Worm (Caenorhabditis elegans) whole organism, late embryonic: ENCODE data around the gene trf-1.

Source experiments
- C38D4.7 ChIP-seq: fragments of 200-800 bp; sonication (Bioruptor generic); optimal IDR thresholded peaks from 2 replicates; lab custom pipeline; 2018; ENCODE audit warnings: mild to moderate bottlenecking, missing genetic modification characterization, moderate library complexity, missing compliant biosample characterization
- F13H6.1 ChIP-seq: sonication (generic microtip); optimal IDR thresholded peaks from 2 replicates; lab custom pipeline; 2016; ENCODE audit warnings: missing genetic modification characterization, missing compliant biosample characterization
- ceh-31 ChIP-seq: sonication (generic microtip); optimal IDR thresholded peaks from 2 replicates; lab custom pipeline; 2016; ENCODE audit warnings: missing genetic modification characterization, missing compliant biosample characterization
- ceh-6 ChIP-seq: fragments of 200-800 bp; sonication (Bioruptor generic); optimal IDR thresholded peaks from 2 replicates; lab custom pipeline; 2018; ENCODE audit warnings: mild to moderate bottlenecking, missing genetic modification characterization, missing compliant biosample characterization
- dmd-4 ChIP-seq: sonication (generic microtip); optimal IDR thresholded peaks from 2 replicates; lab custom pipeline; 2016; ENCODE audit warnings: borderline replicate concordance, missing genetic modification characterization, missing compliant biosample characterization
- fkh-10 ChIP-seq: fragments of 150-350 bp; optimal IDR thresholded peaks from 2 replicates; lab custom pipeline; 2014; ENCODE audit warnings: missing biosample characterization, missing genetic modification reagents, missing genetic modification characterization
- hlh-6 ChIP-seq: sonication (generic microtip); optimal IDR thresholded peaks from 2 replicates; lab custom pipeline; 2016; ENCODE audit warnings: missing genotype, missing genetic modification characterization, missing compliant biosample characterization
- lim-6 ChIP-seq: sonication (generic microtip); optimal IDR thresholded peaks from 2 replicates; lab custom pipeline; 2016; ENCODE audit warnings: missing genetic modification characterization, missing compliant biosample characterization
- madf-2 ChIP-seq: sonication (generic microtip); optimal IDR thresholded peaks from 2 replicates; lab custom pipeline; 2017; ENCODE audit warnings: missing genetic modification characterization, missing compliant biosample characterization
- odd-2 ChIP-seq: sonication (generic microtip); optimal IDR thresholded peaks from 2 replicates; lab custom pipeline; 2017; ENCODE audit warnings: antibody characterized with exemption, mild to moderate bottlenecking, missing genetic modification characterization, missing compliant biosample characterization
- pha-4 ChIP-seq: fragments of 150-350 bp; optimal IDR thresholded peaks from 2 replicates; lab custom pipeline; 2018; ENCODE audit warnings: missing biosample characterization, missing genetic modification reagents, missing genetic modification characterization
- ttx-3 ChIP-seq: sonication (generic microtip); optimal IDR thresholded peaks from 2 replicates; lab custom pipeline; 2016; ENCODE audit warnings: missing genetic modification reagents, missing genetic modification characterization, missing compliant biosample characterization

ce11 chrIII:13381684-13382083 is 48.6 kb upstream of the trf-1 start:
- TF ChIP-seq C38D4.7 = no peak
- TF ChIP-seq F13H6.1 = no peak
- no peak for TF ChIP-seq pha-4 (tag; lab: Kevin White, UChicago)
- no peak for TF ChIP-seq ttx-3 (tag; lab: Kevin White, UChicago)
- no peak for TF ChIP-seq dmd-4 (tag; lab: Kevin White, UChicago)
- no peak for TF ChIP-seq lim-6
- TF ChIP-seq ceh-31 (tag; lab: Kevin White, UChicago) = no peak
- TF ChIP-seq odd-2 (tag; lab: Kevin White, UChicago) = no peak
- TF ChIP-seq hlh-6 (tag; lab: Kevin White, UChicago) = no peak
- no peak for TF ChIP-seq ceh-6
- no peak for TF ChIP-seq madf-2 (tag; lab: Kevin White, UChicago)
- TF ChIP-seq fkh-10 (GFP tag; lab: Kevin White, UChicago) = no peak
